Fruit fly (Drosophila melanogaster) whole organism, embryonic: ENCODE data around the gene Jhbp13.

Experiments used
- B-H1 ChIP-seq: fragments of 200-800 bp; sonication (Bioruptor generic); IDR thresholded peaks from 3 replicates; pipeline ENCODE4 v1.3.6; 2022; ENCODE audit warnings: missing biosample characterization, missing genetic modification characterization
- CG7556 ChIP-seq: fragments of 200-800 bp; sonication (Bioruptor generic); optimal IDR thresholded peaks from 2 replicates; lab custom pipeline; 2017; ENCODE audit warnings: missing biosample characterization, mild to moderate bottlenecking, missing genetic modification characterization

dm6 chr2L:13191052-13191678 lies 48.6 kb upstream of the Jhbp13 start:
- TF ChIP-seq CG7556 (GFP tag; lab: Kevin White, UChicago) (no peak), B-H1 (GFP tag; lab: Robert Waterston, UW) (no peak)
